Fruit fly (Drosophila melanogaster): Measurements from ENCODE around the gene CG3556.

dm6 chrX:4520879-4521278 lies 9.2 kb upstream of the CG3556 start:
- TF ChIP-seq lz (GFP tag; optimal IDR thresholded peaks at IDR 0.05) (no peak), CG11902 (GFP tag; optimal IDR thresholded peaks at IDR 0.05) (no peak), CG8319 (GFP tag; optimal IDR thresholded peaks at IDR 0.05) (no peak), topi (GFP tag; optimal IDR thresholded peaks at IDR 0.05) (no peak), esn (GFP tag; optimal IDR thresholded peaks at IDR 0.05) (no peak)

Data from whole organism, prepupa.